Worm (Caenorhabditis elegans): Measurements from ENCODE around the gene ZK856.11.

ZK856.11 gene

ce11 chrV:10230932-10231331 lies 26.2 kb upstream of the ZK856.11 start, which contains the start of gene fipr-6:
Gene fipr-6, plus strand, starts transcription at chrV:10231232.
- TF ChIP-seq flt-1 (GFP tag; IDR thresholded peaks at IDR 0.05) = no peak

ce11 chrV:10229222-10229879 lies 24.6 kb upstream of the ZK856.11 start, which contains the start of the genes pyt-1 and fipr-7:
Gene pyt-1, minus strand, starts transcription at chrV:10229322.
Gene fipr-7, plus strand, starts transcription at chrV:10229829.
- no peak for TF ChIP-seq F13C5.2 (tag; optimal IDR thresholded peaks at IDR 0.05)
- no peak for TF ChIP-seq pes-1 (GFP tag; IDR thresholded peaks at IDR 0.05)
- no peak for TF ChIP-seq hnd-1 (tag; optimal IDR thresholded peaks at IDR 0.05)
- no peak for TF ChIP-seq aly-1 (tag; optimal IDR thresholded peaks at IDR 0.05)
- TF ChIP-seq B0310.2 (tag; optimal IDR thresholded peaks at IDR 0.05) = no peak
- no peak for TF ChIP-seq tbx-11 (GFP tag; IDR thresholded peaks at IDR 0.05)
- TF ChIP-seq scrt-1 (GFP tag; IDR thresholded peaks at IDR 0.05) = no peak
- no peak for TF ChIP-seq tbx-37 (GFP tag; conservative IDR thresholded peaks at IDR 0.05)
- no peak for TF ChIP-seq hmbx-1 (tag; optimal IDR thresholded peaks at IDR 0.05)
- TF ChIP-seq ceh-36 (tag; optimal IDR thresholded peaks at IDR 0.05) = no peak
- TF ChIP-seq sea-1 (GFP tag; conservative IDR thresholded peaks at IDR 0.05) = no peak
- no peak for TF ChIP-seq ets-7 (tag; optimal IDR thresholded peaks at IDR 0.05)
- no peak for TF ChIP-seq ceh-13 (GFP tag; optimal IDR thresholded peaks at IDR 0.05)

ce11 chrV:10228360-10228759 lies 23.6 kb upstream of the ZK856.11 start, which contains the start of gene fipr-4:
Gene fipr-4, minus strand, starts transcription at chrV:10228460.
- TF ChIP-seq pes-1 (GFP tag; IDR thresholded peaks at IDR 0.05) (no peak), tbx-11 (GFP tag; IDR thresholded peaks at IDR 0.05) (no peak), scrt-1 (GFP tag; IDR thresholded peaks at IDR 0.05) (no peak)

- TF ChIP-seq scrt-1 (GFP tag; IDR thresholded peaks at IDR 0.05) (no peak), sea-1 (GFP tag; conservative IDR thresholded peaks at IDR 0.05) (no peak), F13C5.2 (tag; optimal IDR thresholded peaks at IDR 0.05) (no peak), ceh-13 (GFP tag; optimal IDR thresholded peaks at IDR 0.05) (no peak), tbx-37 (GFP tag; conservative IDR thresholded peaks at IDR 0.05) (no peak), ama-1 (optimal IDR thresholded peaks at IDR 0.05) (no peak), tbx-11 (GFP tag; IDR thresholded peaks at IDR 0.05) (no peak), ets-7 (tag; optimal IDR thresholded peaks at IDR 0.05) (no peak), ceh-36 (tag; optimal IDR thresholded peaks at IDR 0.05) (no peak), pes-1 (GFP tag; IDR thresholded peaks at IDR 0.05) (no peak), hmg-4 (GFP tag; optimal IDR thresholded peaks at IDR 0.05) (no peak), aly-1 (tag; optimal IDR thresholded peaks at IDR 0.05) (no peak)
Observed at ce11 chrV:10227333-10227732, 22.6 kb upstream of the ZK856.11 start, which contains the start of gene ttr-19. Gene ttr-19, minus strand, starts transcription at chrV:10227433.

ce11 chrV:10225610-10226009 lies 20.9 kb upstream of the ZK856.11 start, which contains the start of gene daf-36:
Gene daf-36, minus strand, starts transcription at chrV:10225710.
- TF ChIP-seq hnd-1 (tag; optimal IDR thresholded peaks at IDR 0.05) = no peak
- no peak for TF ChIP-seq ama-1 (optimal IDR thresholded peaks at IDR 0.05)
- TF ChIP-seq tbx-11 (GFP tag; IDR thresholded peaks at IDR 0.05) = no peak
- no peak for TF ChIP-seq F13C5.2 (tag; optimal IDR thresholded peaks at IDR 0.05)
- no peak for TF ChIP-seq sea-1 (GFP tag; conservative IDR thresholded peaks at IDR 0.05)
- no peak for TF ChIP-seq aly-1 (tag; optimal IDR thresholded peaks at IDR 0.05)
- TF ChIP-seq tra-4 (tag; optimal IDR thresholded peaks at IDR 0.05) = no peak
- TF ChIP-seq pes-1 (GFP tag; IDR thresholded peaks at IDR 0.05) = no peak
- no peak for TF ChIP-seq flt-1 (GFP tag; IDR thresholded peaks at IDR 0.05)
- TF ChIP-seq ets-7 (tag; optimal IDR thresholded peaks at IDR 0.05) = no peak
- TF ChIP-seq ceh-36 (tag; optimal IDR thresholded peaks at IDR 0.05) = no peak
- no peak for TF ChIP-seq tbx-37 (GFP tag; conservative IDR thresholded peaks at IDR 0.05)

- TF ChIP-seq tra-4 (tag; optimal IDR thresholded peaks at IDR 0.05) (no peak), pes-1 (GFP tag; IDR thresholded peaks at IDR 0.05) (no peak), sea-1 (GFP tag; conservative IDR thresholded peaks at IDR 0.05) (no peak), aly-1 (tag; optimal IDR thresholded peaks at IDR 0.05) (no peak), ets-7 (tag; optimal IDR thresholded peaks at IDR 0.05) (no peak), tbx-11 (GFP tag; IDR thresholded peaks at IDR 0.05) (no peak), tbx-37 (GFP tag; conservative IDR thresholded peaks at IDR 0.05) (no peak), ceh-13 (GFP tag; optimal IDR thresholded peaks at IDR 0.05) (no peak), hnd-1 (tag; optimal IDR thresholded peaks at IDR 0.05) (no peak), ama-1 (optimal IDR thresholded peaks at IDR 0.05) (no peak), ceh-36 (tag; optimal IDR thresholded peaks at IDR 0.05) (no peak), F13C5.2 (tag; optimal IDR thresholded peaks at IDR 0.05) (no peak), scrt-1 (GFP tag; IDR thresholded peaks at IDR 0.05) (no peak), hmg-4 (GFP tag; optimal IDR thresholded peaks at IDR 0.05) (no peak), hmbx-1 (tag; optimal IDR thresholded peaks at IDR 0.05) (no peak), B0310.2 (tag; optimal IDR thresholded peaks at IDR 0.05) (no peak)
Observed at ce11 chrV:10224619-10225018, 19.9 kb upstream of the ZK856.11 start.

ce11 chrV:10222007-10222406 lies 17.3 kb upstream of the ZK856.11 start, which contains the start of gene C12D8.20:
Gene C12D8.20, plus strand, starts transcription at chrV:10222307.
- TF ChIP-seq tbx-37 (GFP tag; conservative IDR thresholded peaks at IDR 0.05) (no peak), B0310.2 (tag; optimal IDR thresholded peaks at IDR 0.05) (no peak), ceh-36 (tag; optimal IDR thresholded peaks at IDR 0.05) (no peak), pes-1 (GFP tag; IDR thresholded peaks at IDR 0.05) (no peak), hmbx-1 (tag; optimal IDR thresholded peaks at IDR 0.05) (no peak)

- no peak for TF ChIP-seq tra-4 (tag; optimal IDR thresholded peaks at IDR 0.05)
Observed at ce11 chrV:10221317-10221716, 16.6 kb upstream of the ZK856.11 start, which contains the start of the genes fipr-5 and fipr-9. Gene fipr-5, minus strand, starts transcription at chrV:10221417. Gene fipr-9, plus strand, starts transcription at chrV:10221662.
